Fruit fly (Drosophila melanogaster): ENCODE results near the gene kst.

- TF ChIP-seq CTCF (optimal IDR thresholded peaks at IDR 0.05) (no peak), CG8478 (optimal IDR thresholded peaks at IDR 0.05) (no peak)
Measured at dm6 chr3L:3377247-3377964, 40.7 kb downstream of the kst start.

All from S2 (cell line).